Fruit fly (Drosophila melanogaster): ENCODE data around the gene CG14370.

CG14370 gene

DNA sequence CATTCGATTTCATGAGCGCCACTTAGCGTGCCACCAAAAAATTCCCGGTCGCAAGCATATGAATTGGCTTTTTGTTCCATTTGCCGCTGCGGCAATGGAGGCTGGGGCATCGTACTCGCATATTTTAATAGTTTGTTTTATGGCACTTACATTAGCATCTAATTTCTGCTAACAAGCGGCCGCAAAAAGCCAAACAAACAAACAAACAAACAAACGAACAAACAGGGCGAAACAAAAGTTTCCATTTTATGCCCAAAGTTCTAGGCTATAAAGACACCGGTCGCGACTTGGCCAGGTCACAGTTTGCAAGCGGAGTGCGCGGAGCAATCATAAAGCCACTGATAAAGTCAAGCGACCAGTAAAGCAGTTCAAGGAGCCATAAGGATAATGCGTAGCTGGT is 27.8 kb downstream of the CG14370 start, which contains the start of gene CG9269:
TSS of gene CG9269 (plus strand) at position 301 of the 400 bp plus-strand sequence.
- TF ChIP-seq Dfd (GFP tag; optimal IDR thresholded peaks at IDR 0.05) (no peak), dmrt93B (GFP tag; optimal IDR thresholded peaks at IDR 0.05) (no peak), Hnf4 (GFP tag; optimal IDR thresholded peaks at IDR 0.05) (no peak), Jra (GFP tag; optimal IDR thresholded peaks at IDR 0.05) (no peak), fru (GFP tag; optimal IDR thresholded peaks at IDR 0.05) (no peak), Mio (GFP tag; optimal IDR thresholded peaks at IDR 0.05) (no peak), OdsH (GFP tag; optimal IDR thresholded peaks at IDR 0.05) (no peak), Abd-B (GFP tag; optimal IDR thresholded peaks at IDR 0.05) (no peak), CG9705 (GFP tag; optimal IDR thresholded peaks at IDR 0.05) (no peak), h (GFP tag; optimal IDR thresholded peaks at IDR 0.05) (no peak), Dif (GFP tag; optimal IDR thresholded peaks at IDR 0.05; ENCODE audit: partially characterized antibody) (no peak), dl (GFP tag; optimal IDR thresholded peaks at IDR 0.05; ENCODE audit: insufficient read depth in 1 of 2, partially characterized antibody in 2 of 2) (no peak), Myc (optimal IDR thresholded peaks at IDR 0.05) (no peak), Hr78 (GFP tag; optimal IDR thresholded peaks at IDR 0.05) (no peak)

DNA sequence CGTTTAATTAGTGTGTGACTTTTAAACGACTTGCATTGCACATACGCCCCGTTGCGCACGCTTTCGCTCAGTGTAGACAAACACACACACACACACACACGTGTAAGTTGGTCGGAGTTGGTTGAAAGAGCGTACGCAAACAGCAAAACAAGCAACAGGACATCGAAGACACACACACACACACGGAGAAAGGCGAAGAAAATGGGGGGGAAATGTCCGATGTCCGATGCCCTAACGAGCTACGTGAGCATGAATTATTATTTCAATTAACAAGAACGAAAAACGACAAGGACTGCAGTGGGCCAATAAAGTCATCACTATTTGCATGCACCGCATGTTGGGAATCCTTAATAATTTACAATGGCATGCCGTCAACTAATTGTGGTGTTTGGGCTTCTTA is 29.4 kb downstream of the CG14370 start:
- no peak for TF ChIP-seq br (GFP tag; optimal IDR thresholded peaks at IDR 0.05)
- TF ChIP-seq pan (optimal IDR thresholded peaks at IDR 0.05), result no peak
- TF ChIP-seq Dfd (GFP tag; optimal IDR thresholded peaks at IDR 0.05), result no peak
- no peak for TF ChIP-seq rgr (GFP tag; optimal IDR thresholded peaks at IDR 0.05)
- TF ChIP-seq dl (GFP tag; optimal IDR thresholded peaks at IDR 0.05; ENCODE audit: insufficient read depth in 1 of 2, partially characterized antibody in 2 of 2), result no peak
- TF ChIP-seq dmrt93B (GFP tag; optimal IDR thresholded peaks at IDR 0.05), result no peak
- no peak for TF ChIP-seq OdsH (GFP tag; optimal IDR thresholded peaks at IDR 0.05)
- no peak for TF ChIP-seq GATAd (GFP tag; optimal IDR thresholded peaks at IDR 0.05)
- TF ChIP-seq fru (GFP tag; optimal IDR thresholded peaks at IDR 0.05), result no peak
- no peak for TF ChIP-seq Sp1 (GFP tag; optimal IDR thresholded peaks at IDR 0.05)
- no peak for TF ChIP-seq Rel (GFP tag; optimal IDR thresholded peaks at IDR 0.05)
- TF ChIP-seq Rel (tag; optimal IDR thresholded peaks at IDR 0.05), result no peak
- no peak for TF ChIP-seq ey (GFP tag; optimal IDR thresholded peaks at IDR 0.05)
- TF ChIP-seq Dif (GFP tag; optimal IDR thresholded peaks at IDR 0.05; ENCODE audit: partially characterized antibody), result no peak
- TF ChIP-seq sv (GFP tag; optimal IDR thresholded peaks at IDR 0.05), result no peak
- no peak for TF ChIP-seq Myc (optimal IDR thresholded peaks at IDR 0.05)
- TF ChIP-seq N (GFP tag; optimal IDR thresholded peaks at IDR 0.05), result no peak

DNA sequence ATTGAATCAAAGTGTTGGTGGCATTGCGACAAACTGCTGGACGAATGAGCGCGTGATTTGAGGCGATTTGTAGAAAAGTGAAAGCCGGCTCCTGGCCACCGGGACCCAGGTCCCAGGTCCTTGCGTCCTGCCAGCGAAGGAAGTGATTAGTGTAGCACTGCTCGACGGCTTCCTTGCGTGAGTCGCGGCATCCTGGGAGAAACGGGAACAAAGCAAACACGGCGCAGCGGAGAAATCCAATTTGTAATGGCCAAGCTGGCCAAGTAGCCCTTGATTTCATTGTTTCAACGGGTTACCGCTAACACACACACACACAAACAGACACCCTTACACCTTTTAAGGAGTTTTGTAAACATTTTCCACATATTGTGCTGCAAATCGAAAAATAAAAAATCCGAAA is 43.8 kb downstream of the CG14370 start, which contains the start of gene CG10841:
TSS of gene CG10841 (plus strand) at position 301 of the 400 bp plus-strand sequence.
- TF ChIP-seq Sp1 (GFP tag; optimal IDR thresholded peaks at IDR 0.05) (no peak), usp (GFP tag; optimal IDR thresholded peaks at IDR 0.05) (no peak), Abd-B (GFP tag; optimal IDR thresholded peaks at IDR 0.05) (no peak), Rel (GFP tag; optimal IDR thresholded peaks at IDR 0.05) (no peak), Rel (tag; optimal IDR thresholded peaks at IDR 0.05) (no peak), rgr (GFP tag; optimal IDR thresholded peaks at IDR 0.05) (no peak), sv (GFP tag; optimal IDR thresholded peaks at IDR 0.05) (no peak), Dif (GFP tag; optimal IDR thresholded peaks at IDR 0.05; ENCODE audit: partially characterized antibody) (no peak), N (GFP tag; optimal IDR thresholded peaks at IDR 0.05) (no peak), HLH106 (tag; optimal IDR thresholded peaks at IDR 0.05) (no peak), CrebA (GFP tag; optimal IDR thresholded peaks at IDR 0.05; ENCODE audit: borderline replicate concordance) (no peak)

All from whole organism, wandering third instar larva.